Worm (Caenorhabditis elegans) whole organism, mixed stage, embryonic: ENCODE measurements around the gene pat-9.

Experiments used
- M03D4.4 ChIP-seq: sonication (generic microtip); optimal IDR thresholded peaks from 2 replicates; lab custom pipeline; 2017; ENCODE audit warnings: mild to moderate bottlenecking, missing genetic modification characterization, missing compliant biosample characterization
- bed-3 ChIP-seq: fragments of 200-800 bp; sonication (Bioruptor generic); optimal IDR thresholded peaks from 3 replicates; lab custom pipeline; 2018; ENCODE audit warnings: mild to moderate bottlenecking, missing genetic modification characterization, moderate library complexity, missing compliant biosample characterization
- blmp-1 ChIP-seq: fragments of 150-350 bp; optimal IDR thresholded peaks from 2 replicates; lab custom pipeline; 2014; ENCODE audit warnings: missing biosample characterization, missing genetic modification characterization
- ceh-43 ChIP-seq: fragments of 200-800 bp; sonication (Bioruptor generic); optimal IDR thresholded peaks from 2 replicates; lab custom pipeline; 2018; ENCODE audit warnings: mild to moderate bottlenecking, missing genetic modification characterization, moderate library complexity, missing compliant biosample characterization
- ceh-83 ChIP-seq: fragments of 200-800 bp; sonication (Bioruptor generic); optimal IDR thresholded peaks from 2 replicates; lab custom pipeline; 2018; ENCODE audit warnings: mild to moderate bottlenecking, missing genetic modification characterization, missing compliant biosample characterization
- ces-1 ChIP-seq: fragments of 150-350 bp; optimal IDR thresholded peaks from 2 replicates; lab custom pipeline; 2014; ENCODE audit warnings: missing biosample characterization, missing genetic modification reagents, missing genetic modification characterization
- cnd-1 ChIP-seq: fragments of 200-800 bp; sonication (Bioruptor generic); optimal IDR thresholded peaks from 2 replicates; lab custom pipeline; 2018; ENCODE audit warnings: mild to moderate bottlenecking, missing genetic modification characterization, missing compliant biosample characterization
- drap-1 ChIP-seq: fragments of 200-800 bp; sonication (Bioruptor generic); optimal IDR thresholded peaks from 3 replicates; lab custom pipeline; 2018; ENCODE audit warnings: mild to moderate bottlenecking, missing genetic modification characterization, missing compliant biosample characterization
- elt-1 ChIP-seq: sonication (generic microtip); optimal IDR thresholded peaks from 2 replicates; lab custom pipeline; 2017; ENCODE audit warnings: missing genetic modification characterization, mild to moderate bottlenecking, missing compliant biosample characterization, antibody characterized with exemption, moderate library complexity, borderline replicate concordance; ENCODE audit not compliant: insufficient read depth
- elt-3 ChIP-seq: fragments of 150-350 bp; optimal IDR thresholded peaks from 2 replicates; lab custom pipeline; 2014; ENCODE audit warnings: missing biosample characterization, missing genetic modification characterization
- ham-2 ChIP-seq: fragments of 200-800 bp; sonication (Bioruptor generic); optimal IDR thresholded peaks from 2 replicates; lab custom pipeline; 2018; ENCODE audit warnings: mild to moderate bottlenecking, missing genetic modification characterization, missing compliant biosample characterization
- hlh-1 ChIP-seq: fragments of 150-350 bp; optimal IDR thresholded peaks from 2 replicates; lab custom pipeline; 2014; ENCODE audit warnings: missing biosample characterization, missing genetic modification reagents, missing genetic modification characterization
- lin-32 ChIP-seq: fragments of 200-800 bp; sonication (Bioruptor generic); optimal IDR thresholded peaks from 2 replicates; lab custom pipeline; 2018; ENCODE audit warnings: mild to moderate bottlenecking, missing genetic modification characterization, missing compliant biosample characterization
- lsy-2 ChIP-seq: fragments of 150-350 bp; optimal IDR thresholded peaks from 2 replicates; lab custom pipeline; 2014; ENCODE audit warnings: missing biosample characterization, missing genetic modification characterization
- mab-5 ChIP-seq: fragments of 150-350 bp; optimal IDR thresholded peaks from 2 replicates; lab custom pipeline; 2014; ENCODE audit warnings: missing biosample characterization, missing genetic modification characterization
- mls-2 ChIP-seq: sonication (generic microtip); optimal IDR thresholded peaks from 2 replicates; lab custom pipeline; 2016; ENCODE audit warnings: mild to moderate bottlenecking, missing genetic modification characterization, moderate library complexity, missing compliant biosample characterization
- nhr-12 ChIP-seq: fragments of 150-350 bp; optimal IDR thresholded peaks from 2 replicates; lab custom pipeline; 2014; ENCODE audit warnings: missing biosample characterization, missing genetic modification characterization
- nhr-2 ChIP-seq: fragments of 150-350 bp; optimal IDR thresholded peaks from 2 replicates; lab custom pipeline; 2014; ENCODE audit warnings: missing biosample characterization, missing genetic modification characterization
- nhr-237 ChIP-seq: fragments of 150-350 bp; optimal IDR thresholded peaks from 2 replicates; lab custom pipeline; 2014; ENCODE audit warnings: missing biosample characterization, missing genetic modification characterization
- nhr-28 ChIP-seq: fragments of 150-350 bp; optimal IDR thresholded peaks from 2 replicates; lab custom pipeline; 2014; ENCODE audit warnings: missing biosample characterization, missing genetic modification characterization
- nhr-76 ChIP-seq: sonication (generic microtip); optimal IDR thresholded peaks from 2 replicates; lab custom pipeline; 2017; ENCODE audit warnings: missing biosample characterization, missing genetic modification characterization
- pha-4 ChIP-seq: fragments of 150-350 bp; optimal IDR thresholded peaks from 2 replicates; lab custom pipeline; 2018; ENCODE audit warnings: missing biosample characterization, missing genetic modification reagents, missing genetic modification characterization
- sem-2 ChIP-seq: fragments of 200-800 bp; sonication (Bioruptor generic); optimal IDR thresholded peaks from 2 replicates; lab custom pipeline; 2018; ENCODE audit warnings: mild to moderate bottlenecking, missing genetic modification characterization, missing compliant biosample characterization
- snpc-4 ChIP-seq: fragments of 150-350 bp; optimal IDR thresholded peaks from 2 replicates; lab custom pipeline; 2014; ENCODE audit warnings: missing biosample characterization, missing genetic modification characterization
- sptf-1 ChIP-seq: sonication (generic microtip); optimal IDR thresholded peaks from 2 replicates; lab custom pipeline; 2017; ENCODE audit warnings: mild to moderate bottlenecking, missing genetic modification characterization, moderate library complexity, missing compliant biosample characterization
- tbx-8 ChIP-seq: fragments of 200-800 bp; sonication (Bioruptor generic); optimal IDR thresholded peaks from 2 replicates; lab custom pipeline; 2018; ENCODE audit warnings: mild to moderate bottlenecking, missing genetic modification characterization, moderate library complexity, missing compliant biosample characterization
- unc-120 ChIP-seq: sonication (generic microtip); optimal IDR thresholded peaks from 2 replicates; lab custom pipeline; 2017; ENCODE audit warnings: missing genetic modification characterization, missing compliant biosample characterization; ENCODE audit not compliant: poor library complexity, severe bottlenecking
- unc-39 ChIP-seq: fragments of 150-350 bp; optimal IDR thresholded peaks from 2 replicates; lab custom pipeline; 2014; ENCODE audit warnings: missing biosample characterization, missing genetic modification characterization
- unc-62 ChIP-seq: fragments of 150-350 bp; optimal IDR thresholded peaks from 2 replicates; lab custom pipeline; 2014; ENCODE audit warnings: missing biosample characterization, missing genetic modification reagents, missing genetic modification characterization
- zip-8 ChIP-seq: fragments of 150-350 bp; optimal IDR thresholded peaks from 2 replicates; lab custom pipeline; 2014; ENCODE audit warnings: missing biosample characterization, missing genetic modification characterization

pat-9 gene

ce11 chrX:16533860-16534259 lies 2.8 kb upstream of the pat-9 start:
- TF ChIP-seq blmp-1 (tag; lab: Kevin White, UChicago) (peak; percentile 31), sptf-1 (tag; lab: Kevin White, UChicago) (no peak)
- TF ChIP-seq, all 35 proteins: peak for 1

ce11 chrX:16534564-16534963 lies 2.1 kb upstream of the pat-9 start:
- peak; percentile 23 for TF ChIP-seq lsy-2 (tag; lab: Kevin White, UChicago)
- peak; percentile 99 for TF ChIP-seq unc-62
- no peak for TF ChIP-seq drap-1 (GFP tag; lab: Kevin White, UChicago)
- no peak for TF ChIP-seq unc-39 (tag; lab: Kevin White, UChicago)
- peak; percentile 96 for TF ChIP-seq unc-120 (tag; lab: Kevin White, UChicago)
- TF ChIP-seq cnd-1, result no peak
- TF ChIP-seq M03D4.4 (tag; lab: Kevin White, UChicago), result no peak
- TF ChIP-seq hlh-1, result peak; percentile 99

ce11 chrX:16535192-16535591 lies 1.5 kb upstream of the pat-9 start:
- no peak for TF ChIP-seq lin-32 (GFP tag; lab: Kevin White, UChicago)
- no peak for TF ChIP-seq cnd-1
- peak; percentile 73 for TF ChIP-seq hlh-1
- no peak for TF ChIP-seq nhr-28 (tag; lab: Kevin White, UChicago)
- no peak for TF ChIP-seq unc-120 (tag; lab: Kevin White, UChicago)
- no peak for TF ChIP-seq pha-4 (tag; lab: Kevin White, UChicago)
- no peak for TF ChIP-seq ceh-43 (GFP tag; lab: Kevin White, UChicago)
- TF ChIP-seq, all 35 proteins: peak for 1

- TF ChIP-seq tbx-8, result no peak
- no peak for TF ChIP-seq ceh-43 (GFP tag; lab: Kevin White, UChicago)
- TF ChIP-seq bed-3 (GFP tag; lab: Kevin White, UChicago), result no peak
- TF ChIP-seq nhr-237 (tag; lab: Kevin White, UChicago), result no peak
- TF ChIP-seq nhr-2, result no peak
- no peak for TF ChIP-seq nhr-12 (tag; lab: Kevin White, UChicago)
- TF ChIP-seq unc-62, result no peak
- TF ChIP-seq elt-3 (tag; lab: Kevin White, UChicago), result no peak
- TF ChIP-seq sptf-1 (tag; lab: Kevin White, UChicago), result no peak
- TF ChIP-seq ham-2 (GFP tag; lab: Kevin White, UChicago), result no peak
- TF ChIP-seq ceh-83 (GFP tag; lab: Kevin White, UChicago), result no peak
- TF ChIP-seq cnd-1, result no peak
- TF ChIP-seq pha-4 (tag; lab: Kevin White, UChicago), result no peak
- no peak for TF ChIP-seq blmp-1 (tag; lab: Kevin White, UChicago)
- TF ChIP-seq hlh-1, result no peak
- no peak for TF ChIP-seq lin-32 (GFP tag; lab: Kevin White, UChicago)
Measured at ce11 chrX:16540374-16540773, 3.7 kb downstream of the pat-9 start, which contains the start of gene osm-1. Gene osm-1, plus strand, starts transcription at chrX:16540674.

- no peak for TF ChIP-seq elt-3 (tag; lab: Kevin White, UChicago)
- TF ChIP-seq unc-62, result no peak
- TF ChIP-seq drap-1 (GFP tag; lab: Kevin White, UChicago), result no peak
- no peak for TF ChIP-seq blmp-1 (tag; lab: Kevin White, UChicago)
- TF ChIP-seq ces-1 (GFP tag; lab: Kevin White, UChicago), result no peak
- TF ChIP-seq mab-5 (tag; lab: Kevin White, UChicago), result no peak
- TF ChIP-seq nhr-12 (tag; lab: Kevin White, UChicago), result no peak
- no peak for TF ChIP-seq unc-120 (tag; lab: Kevin White, UChicago)
- no peak for TF ChIP-seq nhr-28 (tag; lab: Kevin White, UChicago)
Measured at ce11 chrX:16543887-16544286, 7.2 kb downstream of the pat-9 start.

- TF ChIP-seq unc-39 (tag; lab: Kevin White, UChicago), result no peak
- no peak for TF ChIP-seq snpc-4 (tag; lab: Kevin White, UChicago)
- TF ChIP-seq nhr-2, result no peak
- TF ChIP-seq mab-5 (tag; lab: Kevin White, UChicago), result no peak
- no peak for TF ChIP-seq elt-1
- TF ChIP-seq drap-1 (GFP tag; lab: Kevin White, UChicago), result no peak
- TF ChIP-seq M03D4.4 (tag; lab: Kevin White, UChicago), result no peak
- no peak for TF ChIP-seq unc-62
- no peak for TF ChIP-seq mls-2 (tag; lab: Kevin White, UChicago)
- no peak for TF ChIP-seq sptf-1 (tag; lab: Kevin White, UChicago)
- TF ChIP-seq blmp-1 (tag; lab: Kevin White, UChicago), result no peak
- no peak for TF ChIP-seq ham-2 (GFP tag; lab: Kevin White, UChicago)
- TF ChIP-seq nhr-237 (tag; lab: Kevin White, UChicago), result no peak
- TF ChIP-seq nhr-28 (tag; lab: Kevin White, UChicago), result no peak
- TF ChIP-seq nhr-76 (tag; lab: Kevin White, UChicago), result no peak
- TF ChIP-seq sem-2, result no peak
- no peak for TF ChIP-seq zip-8 (tag; lab: Kevin White, UChicago)
Measured at ce11 chrX:16545641-16546040, 9.0 kb downstream of the pat-9 start.
